Fruit fly (Drosophila melanogaster) whole organism, embryonic: ENCODE results near the gene Taf6.

Experiments
- Atf-2 ChIP-seq: fragments of 200-800 bp; sonication (Bioruptor generic); optimal IDR thresholded peaks from 2 replicates; lab custom pipeline; 2016; ENCODE audit warnings: missing biosample characterization, missing genetic modification characterization
- CG10274 ChIP-seq: fragments of 200-800 bp; sonication (Bioruptor generic); optimal IDR thresholded peaks from 3 replicates; lab custom pipeline; 2017; ENCODE audit warnings: missing biosample characterization, mild to moderate bottlenecking, missing genetic modification characterization
- CG12299 ChIP-seq: fragments of 200-800 bp; sonication (Bioruptor generic); optimal IDR thresholded peaks from 2 replicates; lab custom pipeline; 2018; ENCODE audit warnings: missing biosample characterization, mild to moderate bottlenecking, missing genetic modification characterization
- CG12659 ChIP-seq: fragments of 200-800 bp; sonication (Bioruptor generic); optimal IDR thresholded peaks from 3 replicates; lab custom pipeline; 2017; ENCODE audit warnings: mild to moderate bottlenecking, missing biosample characterization, missing genetic modification reagents, missing genetic modification characterization
- CG13894 ChIP-seq: fragments of 200-800 bp; sonication (Bioruptor generic); optimal IDR thresholded peaks from 3 replicates; lab custom pipeline; 2018; ENCODE audit warnings: missing biosample characterization, mild to moderate bottlenecking, missing genetic modification characterization, moderate library complexity
- CG14050 ChIP-seq: fragments of 200-800 bp; sonication (Bioruptor generic); IDR thresholded peaks from 3 replicates; pipeline ENCODE4 v1.3.6; 2022; ENCODE audit warnings: missing biosample characterization, missing genetic modification characterization
- CG14667 ChIP-seq: fragments of 200-800 bp; sonication (Bioruptor generic); IDR thresholded peaks from 2 replicates; pipeline ENCODE4 v1.3.6; 2022; ENCODE audit warnings: missing biosample characterization, missing genetic modification characterization
- CG15269 ChIP-seq: fragments of 200-800 bp; sonication (Bioruptor generic); optimal IDR thresholded peaks from 2 replicates; lab custom pipeline; 2018; ENCODE audit warnings: missing biosample characterization, mild to moderate bottlenecking, missing genetic modification characterization, moderate library complexity
- CG15696 ChIP-seq: fragments of 200-800 bp; sonication (Bioruptor generic); optimal IDR thresholded peaks from 2 replicates; lab custom pipeline; 2019; ENCODE audit warnings: missing biosample characterization, mild to moderate bottlenecking, missing genetic modification characterization, moderate library complexity
- CG17328 ChIP-seq: fragments of 200-800 bp; sonication (Bioruptor generic); IDR thresholded peaks from 2 replicates; pipeline ENCODE4 v1.3.6; 2022; ENCODE audit warnings: missing biosample characterization, missing genetic modification characterization
- CG17385 ChIP-seq: fragments of 200-800 bp; sonication (Bioruptor generic); optimal IDR thresholded peaks from 3 replicates; lab custom pipeline; 2018; ENCODE audit warnings: missing biosample characterization, mild to moderate bottlenecking, missing genetic modification characterization
- CG17568 ChIP-seq: fragments of 200-800 bp; sonication (Bioruptor generic); optimal IDR thresholded peaks from 2 replicates; lab custom pipeline; 2018; ENCODE audit warnings: missing biosample characterization, mild to moderate bottlenecking, missing genetic modification characterization, moderate library complexity
- CG2875 ChIP-seq: fragments of 200-800 bp; sonication (Bioruptor generic); optimal IDR thresholded peaks from 2 replicates; lab custom pipeline; 2017; ENCODE audit warnings: missing biosample characterization, mild to moderate bottlenecking, missing genetic modification characterization, missing genetic modification reagents
- CG30020 ChIP-seq: fragments of 200-800 bp; optimal IDR thresholded peaks from 2 replicates; lab custom pipeline; 2019; ENCODE audit warnings: missing biosample characterization, mild to moderate bottlenecking, missing genetic modification characterization, moderate library complexity
- CG3065 ChIP-seq: fragments of 200-800 bp; sonication (Bioruptor generic); optimal IDR thresholded peaks from 2 replicates; lab custom pipeline; 2016; ENCODE audit warnings: missing biosample characterization, missing genetic modification characterization
- CG31224 ChIP-seq: fragments of 200-800 bp; sonication (Bioruptor generic); IDR thresholded peaks from 2 replicates; pipeline ENCODE4 v1.3.6; 2022; ENCODE audit warnings: missing biosample characterization, missing genetic modification characterization
- CG3847 ChIP-seq: fragments of 200-800 bp; sonication (Bioruptor generic); IDR thresholded peaks from 2 replicates; pipeline ENCODE4 v1.3.6; 2022; ENCODE audit warnings: missing biosample characterization, missing genetic modification characterization
- CG4854 ChIP-seq: fragments of 200-800 bp; sonication (Bioruptor generic); optimal IDR thresholded peaks from 2 replicates; lab custom pipeline; 2016; ENCODE audit warnings: missing biosample characterization, missing genetic modification characterization, inconsistent platforms
- CG8281 ChIP-seq: fragments of 200-800 bp; sonication (Bioruptor generic); optimal IDR thresholded peaks from 2 replicates; lab custom pipeline; 2018; ENCODE audit warnings: missing biosample characterization, mild to moderate bottlenecking, missing genetic modification characterization, moderate library complexity
- CG9215 ChIP-seq: fragments of 200-800 bp; sonication (Bioruptor generic); IDR thresholded peaks from 2 replicates; pipeline ENCODE4 v1.3.6; 2022; ENCODE audit warnings: missing biosample characterization, missing genetic modification characterization
- Camta ChIP-seq: fragments of 200-800 bp; sonication (Bioruptor generic); optimal IDR thresholded peaks from 2 replicates; lab custom pipeline; 2016; ENCODE audit warnings: missing biosample characterization, missing genetic modification characterization
- Dfd ChIP-seq, 2 experiments: fragments of >200 bp; optimal IDR thresholded peaks; 2 replicates each; lab custom pipeline; 2017; ENCODE audit warnings: missing biosample characterization in 2 of 2, missing genetic modification characterization in 2 of 2
- Drgx ChIP-seq: fragments of 200-800 bp; sonication (Bioruptor generic); IDR thresholded peaks from 2 replicates; pipeline ENCODE4 v1.3.6; 2022; ENCODE audit warnings: missing biosample characterization, missing genetic modification characterization
- ERR ChIP-seq: fragments of 200-800 bp; sonication (Bioruptor generic); optimal IDR thresholded peaks from 2 replicates; lab custom pipeline; 2016; ENCODE audit warnings: missing biosample characterization, missing genetic modification characterization
- Kr ChIP-seq: fragments of 200-800 bp; sonication (Bioruptor generic); optimal IDR thresholded peaks from 2 replicates; lab custom pipeline; 2017; ENCODE audit warnings: missing biosample characterization, mild to moderate bottlenecking, missing genetic modification characterization
- Lhr ChIP-seq: fragments of 200-800 bp; sonication (Bioruptor generic); optimal IDR thresholded peaks from 3 replicates; lab custom pipeline; 2017; ENCODE audit warnings: mild to moderate bottlenecking, missing biosample characterization, missing genetic modification reagents, missing genetic modification characterization
- MBD-R2 ChIP-seq: fragments of 200-800 bp; sonication (Bioruptor generic); IDR thresholded peaks from 2 replicates; pipeline ENCODE4 v1.3.6; 2022; ENCODE audit warnings: missing biosample characterization, missing genetic modification characterization
- Med ChIP-seq: fragments of 200-800 bp; sonication (Bioruptor generic); peaks from one replicate; lab custom pipeline; 2016; ENCODE audit warnings: missing biosample characterization, missing genetic modification characterization, mild to moderate bottlenecking, inconsistent platforms, moderate library complexity
- NfI ChIP-seq: fragments of 200-800 bp; sonication (Bioruptor generic); optimal IDR thresholded peaks from 3 replicates; lab custom pipeline; 2018; ENCODE audit warnings: missing biosample characterization, mild to moderate bottlenecking, missing genetic modification characterization, moderate library complexity
- Scr ChIP-seq: fragments of 200-800 bp; sonication (Bioruptor generic); IDR thresholded peaks from 2 replicates; pipeline ENCODE4 v1.3.6; 2022; ENCODE audit warnings: missing biosample characterization, missing genetic modification characterization; ENCODE audit not compliant: partially characterized antibody
- Six4 ChIP-seq: fragments of 200-800 bp; sonication (Bioruptor generic); optimal IDR thresholded peaks from 2 replicates; lab custom pipeline; 2016; ENCODE audit warnings: missing biosample characterization, missing genetic modification characterization
- Spps ChIP-seq: fragments of 200-800 bp; sonication (Bioruptor generic); optimal IDR thresholded peaks from 2 replicates; lab custom pipeline; 2018; ENCODE audit warnings: missing biosample characterization, mild to moderate bottlenecking, missing genetic modification characterization
- Taf1 ChIP-seq: fragments of 200-800 bp; sonication (Bioruptor generic); IDR thresholded peaks from 2 replicates; pipeline ENCODE4 v1.3.6; 2022; ENCODE audit warnings: missing biosample characterization, missing genetic modification characterization
- ara ChIP-seq: fragments of 200-800 bp; sonication (Bioruptor generic); IDR thresholded peaks from 2 replicates; pipeline ENCODE4 v1.3.6; 2022; ENCODE audit warnings: missing biosample characterization, missing genetic modification characterization
- bigmax ChIP-seq: fragments of 200-800 bp; sonication (Bioruptor generic); optimal IDR thresholded peaks from 2 replicates; lab custom pipeline; 2018; ENCODE audit warnings: missing biosample characterization, mild to moderate bottlenecking, missing genetic modification characterization
- br ChIP-seq: fragments of >200 bp; optimal IDR thresholded peaks from 2 replicates; lab custom pipeline; 2017
- fd102C ChIP-seq: fragments of 200-800 bp; sonication (Bioruptor generic); optimal IDR thresholded peaks from 2 replicates; lab custom pipeline; 2018; ENCODE audit warnings: missing biosample characterization, mild to moderate bottlenecking, missing genetic modification characterization, moderate library complexity
- gem ChIP-seq: fragments of 200-800 bp; sonication (Bioruptor generic); optimal IDR thresholded peaks from 2 replicates; lab custom pipeline; 2019; ENCODE audit warnings: missing biosample characterization, mild to moderate bottlenecking, missing genetic modification characterization, moderate library complexity
- grn ChIP-seq: fragments of 200-800 bp; sonication (Bioruptor generic); optimal IDR thresholded peaks from 3 replicates; lab custom pipeline; 2017; ENCODE audit warnings: missing biosample characterization, missing genetic modification characterization
- jigr1 ChIP-seq: fragments of 200-800 bp; sonication (Bioruptor generic); IDR thresholded peaks from 3 replicates; pipeline ENCODE4 v1.3.6; 2022; ENCODE audit warnings: missing biosample characterization, missing genetic modification characterization
- pan ChIP-seq, 4 experiments: fragments of >200 bp in 3 of 4; fragments of 200-800 bp in 1 of 4; sonication (Bioruptor generic) in 1 of 4; optimal IDR thresholded peaks in 3 of 4; IDR thresholded peaks in 1 of 4; 2 replicates each; pipeline versions ENCODE4 v1.3.6 to Lab custom; 2017 to 2022; ENCODE audit warnings: missing biosample characterization in 2 of 4, missing genetic modification characterization in 2 of 4, mixed read lengths in 1 of 4
- pb ChIP-seq: fragments of 200-800 bp; sonication (Bioruptor generic); optimal IDR thresholded peaks from 3 replicates; lab custom pipeline; 2016; ENCODE audit warnings: missing biosample characterization, missing genetic modification characterization
- peb ChIP-seq: fragments of 200-800 bp; sonication (Bioruptor generic); IDR thresholded peaks from 2 replicates; pipeline ENCODE4 v1.3.6; 2022; ENCODE audit warnings: missing biosample characterization, missing genetic modification characterization
- pnt ChIP-seq: fragments of 200-800 bp; sonication (Bioruptor generic); optimal IDR thresholded peaks from 3 replicates; lab custom pipeline; 2016; ENCODE audit warnings: missing biosample characterization, missing genetic modification characterization
- prd ChIP-seq, 3 experiments: fragments of >200 bp in 2 of 3; fragments of 200-800 bp in 1 of 3; sonication (Bioruptor generic) in 1 of 3; optimal IDR thresholded peaks in 2 of 3; IDR thresholded peaks in 1 of 3; 2 replicates in 2 of 3; 3 replicates in 1 of 3; pipeline versions ENCODE4 v1.3.6 to Lab custom; 2017 to 2022; ENCODE audit warnings: missing biosample characterization in 1 of 3, missing genetic modification characterization in 1 of 3
- repo ChIP-seq: fragments of 200-800 bp; sonication (Bioruptor generic); optimal IDR thresholded peaks from 2 replicates; lab custom pipeline; 2016; ENCODE audit warnings: missing biosample characterization, missing genetic modification characterization
- sens ChIP-seq: fragments of 200-800 bp; sonication (Bioruptor generic); peaks from one replicate; lab custom pipeline; 2016; ENCODE audit warnings: missing biosample characterization, missing genetic modification characterization
- tap ChIP-seq: fragments of 200-800 bp; optimal IDR thresholded peaks from 3 replicates; lab custom pipeline; 2019; ENCODE audit warnings: missing biosample characterization, mild to moderate bottlenecking, missing genetic modification characterization, moderate library complexity
- tx ChIP-seq: fragments of 200-800 bp; sonication (Bioruptor generic); optimal IDR thresholded peaks from 2 replicates; lab custom pipeline; 2016; ENCODE audit warnings: missing biosample characterization, missing genetic modification characterization

Gene Taf6

DNA sequence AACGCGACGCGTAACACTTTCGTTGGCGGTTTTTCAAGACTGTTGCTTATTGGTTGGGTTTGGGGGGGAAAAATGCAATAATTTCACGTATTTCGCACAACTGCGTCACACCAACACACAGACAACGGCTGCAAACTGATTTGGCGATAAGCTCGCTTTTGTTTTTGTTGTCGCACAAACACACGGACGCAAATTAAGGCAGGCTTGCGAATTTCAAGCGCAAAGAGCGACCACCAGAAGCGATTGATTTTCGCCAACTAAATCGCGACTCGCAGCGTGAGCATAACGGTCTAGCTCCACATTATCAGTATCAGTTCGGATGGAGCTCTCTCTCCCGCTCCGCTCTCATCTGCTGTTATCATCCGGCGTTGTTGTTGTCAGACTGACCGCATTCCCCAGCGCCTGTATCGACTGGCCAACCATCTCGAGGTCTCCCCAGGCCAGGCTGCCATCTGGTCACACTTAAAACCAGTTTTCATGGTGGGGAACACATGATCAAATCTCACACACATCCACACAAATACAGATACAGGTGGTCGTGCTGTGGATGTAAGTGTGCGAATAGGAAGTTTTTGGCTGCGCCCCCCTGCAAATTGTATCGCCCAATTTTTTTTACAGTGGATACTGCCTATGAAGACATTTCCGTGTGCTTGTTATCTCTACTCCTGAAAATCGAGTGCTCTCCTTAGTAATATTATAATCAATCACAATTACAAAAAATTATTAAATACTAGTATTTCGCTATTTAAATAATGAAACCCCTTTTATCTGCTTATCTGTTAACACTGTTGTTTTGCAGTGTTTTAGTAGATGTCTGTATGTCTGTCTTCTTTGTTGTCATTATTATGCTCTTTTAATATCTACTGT lies 34.1 kb downstream of the Taf6 start (continued):
- TF ChIP-seq Six4 (peak; percentile 21), prd (optimal IDR thresholded peaks at IDR 0.05; lab: Kevin White, UChicago) (no peak), prd (GFP tag; IDR thresholded peaks at IDR 0.05; lab: Robert Waterston, UW) (peak; percentile 57; the same call in 2 of the 3 replicates), br (lab: Kevin White, UChicago) (no peak), CG8281 (tag; lab: Kevin White, UChicago) (no peak), CG2875 (GFP tag; lab: Kevin White, UChicago) (no peak), jigr1 (no peak), CG15696 (tag; lab: Kevin White, UChicago) (peak; percentile 34), gem (tag; lab: Kevin White, UChicago) (peak; percentile 70), Kr (no peak), MBD-R2 (GFP tag; lab: Robert Waterston, UW) (peak; percentile 64), CG12659 (GFP tag; lab: Kevin White, UChicago) (peak; percentile 51), NfI (GFP tag; lab: Kevin White, UChicago) (peak; percentile 53), bigmax (GFP tag; lab: Kevin White, UChicago) (no peak), Atf-2 (no peak), repo (GFP tag; lab: Kevin White, UChicago) (peak; percentile 4), Lhr (GFP tag; lab: Kevin White, UChicago) (no peak), Taf1 (GFP tag; lab: Robert Waterston, UW) (peak; percentile 74; the same call in 1 of the 2 replicates), Camta (GFP tag; lab: Kevin White, UChicago) (no peak), CG9215 (GFP tag; lab: Robert Waterston, UW) (peak; percentile 67), ara (no peak), CG30020 (tag; lab: Kevin White, UChicago) (no peak), CG3847 (GFP tag; lab: Robert Waterston, UW) (peak; percentile 73), CG13894 (tag; lab: Kevin White, UChicago) (peak; percentile 55), CG31224 (GFP tag; lab: Robert Waterston, UW) (peak; percentile 65), CG17568 (no peak), ERR (GFP tag; lab: Kevin White, UChicago) (no peak), Spps (no peak), CG17385 (GFP tag; lab: Kevin White, UChicago) (peak; percentile 43), pnt (GFP tag; lab: Kevin White, UChicago) (no peak), fd102C (GFP tag; lab: Kevin White, UChicago) (no peak), CG14050 (GFP tag; lab: Robert Waterston, UW) (peak; percentile 54), peb (GFP tag; lab: Robert Waterston, UW) (no peak), Drgx (peak; percentile 72), CG14667 (GFP tag; lab: Robert Waterston, UW) (peak; percentile 57), Med (GFP tag; lab: Kevin White, UChicago) (peak; percentile 84), pb (GFP tag; lab: Kevin White, UChicago) (no peak), CG10274 (GFP tag; lab: Kevin White, UChicago) (peak; percentile 19), sens (peak; percentile 56), CG3065 (GFP tag; lab: Kevin White, UChicago) (no peak), pan (optimal IDR thresholded peaks at IDR 0.05; lab: Kevin White, UChicago) (no peak), pan (GFP tag; optimal IDR thresholded peaks at IDR 0.05 in 1 of 2, IDR thresholded peaks at IDR 0.05 in 1 of 2) (peak in 1 of 2 experiments; percentile 57), tx (peak; percentile 31), Scr (GFP tag; lab: Robert Waterston, UW) (no peak), CG12299 (tag; lab: Kevin White, UChicago) (peak; percentile 26), grn (GFP tag; lab: Kevin White, UChicago) (no peak), CG15269 (tag; lab: Kevin White, UChicago) (peak; percentile 67), tap (peak; percentile 36), CG4854 (peak; percentile 48), CG17328 (no peak), Dfd (GFP tag; optimal IDR thresholded peaks at IDR 0.05; lab: Kevin White, UChicago) (no peak)
